Fruit fly (Drosophila melanogaster) whole organism, embryonic: ENCODE data around the gene CG10804.
A peak's percentile ranks its signal among the peaks of the same experiment; 100 is the strongest.

Experiments
- Abd-B ChIP-seq: fragments of 200-800 bp; sonication (Bioruptor generic); optimal IDR thresholded peaks from 2 replicates; lab custom pipeline; 2018; ENCODE audit warnings: missing biosample characterization, mild to moderate bottlenecking, missing genetic modification characterization, moderate library complexity
- CG10462 ChIP-seq: fragments of 200-800 bp; sonication (Bioruptor generic); optimal IDR thresholded peaks from 2 replicates; lab custom pipeline; 2016; ENCODE audit warnings: missing biosample characterization, missing genetic modification characterization
- CG12104 ChIP-seq: fragments of 200-800 bp; sonication (Bioruptor generic); optimal IDR thresholded peaks from 3 replicates; lab custom pipeline; 2016; ENCODE audit warnings: missing biosample characterization, missing genetic modification characterization
- CG12769 ChIP-seq: fragments of 200-800 bp; sonication (Bioruptor generic); optimal IDR thresholded peaks from 2 replicates; lab custom pipeline; 2019; ENCODE audit warnings: missing biosample characterization, mild to moderate bottlenecking, missing genetic modification characterization, moderate library complexity
- CG12942 ChIP-seq: fragments of 200-800 bp; sonication (Bioruptor generic); optimal IDR thresholded peaks from 3 replicates; lab custom pipeline; 2016; ENCODE audit warnings: missing biosample characterization, missing genetic modification characterization
- CG14050 ChIP-seq: fragments of 200-800 bp; sonication (Bioruptor generic); IDR thresholded peaks from 3 replicates; pipeline ENCODE4 v1.3.6; 2022; ENCODE audit warnings: missing biosample characterization, missing genetic modification characterization
- CG15479 ChIP-seq: fragments of 200-800 bp; sonication (Bioruptor generic); optimal IDR thresholded peaks from 3 replicates; lab custom pipeline; 2019; ENCODE audit warnings: missing biosample characterization, mild to moderate bottlenecking, missing genetic modification characterization, moderate library complexity
- CG2202 ChIP-seq: fragments of 200-800 bp; sonication (Bioruptor generic); optimal IDR thresholded peaks from 2 replicates; lab custom pipeline; 2018; ENCODE audit warnings: missing biosample characterization, mild to moderate bottlenecking, missing genetic modification characterization
- CG31441 ChIP-seq: fragments of 200-800 bp; sonication (Bioruptor generic); IDR thresholded peaks from 2 replicates; pipeline ENCODE4 v1.3.6; 2022; ENCODE audit warnings: missing biosample characterization, missing genetic modification characterization
- CG32772 ChIP-seq: fragments of 200-800 bp; sonication (Bioruptor generic); IDR thresholded peaks from 2 replicates; pipeline ENCODE4 v1.3.6; 2022; ENCODE audit warnings: missing biosample characterization, missing genetic modification characterization
- CG3407 ChIP-seq: fragments of 200-800 bp; sonication (Bioruptor generic); optimal IDR thresholded peaks from 2 replicates; lab custom pipeline; 2018; ENCODE audit warnings: missing biosample characterization, mild to moderate bottlenecking, missing genetic modification characterization
- CG34376 ChIP-seq: fragments of 200-800 bp; sonication (Bioruptor generic); optimal IDR thresholded peaks from 2 replicates; lab custom pipeline; 2018; ENCODE audit warnings: missing biosample characterization, mild to moderate bottlenecking, missing genetic modification characterization
- CG4282 ChIP-seq: fragments of 200-800 bp; sonication (Bioruptor generic); optimal IDR thresholded peaks from 2 replicates; lab custom pipeline; 2016; ENCODE audit warnings: missing biosample characterization, missing genetic modification characterization
- CG5245 ChIP-seq: fragments of 200-800 bp; sonication (Bioruptor generic); optimal IDR thresholded peaks from 3 replicates; lab custom pipeline; 2016; ENCODE audit warnings: missing biosample characterization, missing genetic modification characterization
- CG6272 ChIP-seq: fragments of 200-800 bp; sonication (Bioruptor generic); IDR thresholded peaks from 2 replicates; pipeline ENCODE4 v1.3.6; 2022; ENCODE audit warnings: missing biosample characterization, missing genetic modification characterization
- CG6791 ChIP-seq: fragments of 200-800 bp; sonication (Bioruptor generic); IDR thresholded peaks from 3 replicates; pipeline ENCODE4 v1.3.6; 2022; ENCODE audit warnings: missing biosample characterization, missing genetic modification characterization; ENCODE audit not compliant: partially characterized antibody
- CG8281 ChIP-seq: fragments of 200-800 bp; sonication (Bioruptor generic); optimal IDR thresholded peaks from 2 replicates; lab custom pipeline; 2018; ENCODE audit warnings: missing biosample characterization, mild to moderate bottlenecking, missing genetic modification characterization, moderate library complexity
- CG8478 ChIP-seq: fragments of >200 bp; optimal IDR thresholded peaks from 2 replicates; lab custom pipeline; 2018
- CG9797 ChIP-seq: fragments of 200-800 bp; sonication (Bioruptor generic); optimal IDR thresholded peaks from 3 replicates; lab custom pipeline; 2018; ENCODE audit warnings: missing biosample characterization, mild to moderate bottlenecking, missing genetic modification characterization
- Dbx ChIP-seq: fragments of 200-800 bp; sonication (Bioruptor generic); IDR thresholded peaks from 3 replicates; pipeline ENCODE4 v1.3.6; 2022; ENCODE audit warnings: missing biosample characterization, missing genetic modification characterization
- Dip2 ChIP-seq: fragments of 200-800 bp; sonication (Bioruptor generic); IDR thresholded peaks from 2 replicates; pipeline ENCODE4 v1.3.6; 2022; ENCODE audit warnings: missing biosample characterization, missing genetic modification characterization
- Doc2 ChIP-seq: fragments of 200-800 bp; sonication (Bioruptor generic); IDR thresholded peaks from 2 replicates; pipeline ENCODE4 v1.3.6; 2022; ENCODE audit warnings: missing biosample characterization, missing genetic modification characterization
- Doc3 ChIP-seq: fragments of 200-800 bp; sonication (Bioruptor generic); IDR thresholded peaks from 3 replicates; pipeline ENCODE4 v1.3.6; 2022; ENCODE audit warnings: missing biosample characterization, missing genetic modification characterization; ENCODE audit not compliant: partially characterized antibody
- Ets65A ChIP-seq: fragments of 200-800 bp; sonication (Bioruptor generic); peaks from one replicate; lab custom pipeline; 2016; ENCODE audit warnings: missing biosample characterization, missing genetic modification characterization
- HmgZ ChIP-seq: fragments of 200-800 bp; sonication (Bioruptor generic); optimal IDR thresholded peaks from 2 replicates; lab custom pipeline; 2018; ENCODE audit warnings: missing biosample characterization, mild to moderate bottlenecking, missing genetic modification characterization
- Hr51 ChIP-seq, 2 experiments: fragments of 200-800 bp; sonication (Bioruptor generic); optimal IDR thresholded peaks; 2 replicates in 1 of 2; 3 replicates in 1 of 2; lab custom pipeline; 2016 to 2018; ENCODE audit warnings: missing biosample characterization in 2 of 2, missing genetic modification characterization in 2 of 2, mild to moderate bottlenecking in 1 of 2, moderate library complexity in 1 of 2
- Lhr ChIP-seq: fragments of 200-800 bp; sonication (Bioruptor generic); optimal IDR thresholded peaks from 3 replicates; lab custom pipeline; 2017; ENCODE audit warnings: mild to moderate bottlenecking, missing biosample characterization, missing genetic modification reagents, missing genetic modification characterization
- MESR4 ChIP-seq: fragments of 200-800 bp; sonication (Bioruptor generic); optimal IDR thresholded peaks from 2 replicates; lab custom pipeline; 2018; ENCODE audit warnings: missing biosample characterization, mild to moderate bottlenecking, missing genetic modification characterization, moderate library complexity
- Opbp ChIP-seq: fragments of 200-800 bp; sonication (Bioruptor generic); IDR thresholded peaks from 3 replicates; pipeline ENCODE4 v1.3.6; 2022; ENCODE audit warnings: missing biosample characterization, missing genetic modification characterization; ENCODE audit not compliant: partially characterized antibody
- Pdp1 ChIP-seq, 2 experiments: fragments of 200-800 bp; sonication (Bioruptor generic); optimal IDR thresholded peaks; 3 replicates each; lab custom pipeline; 2016; ENCODE audit warnings: missing biosample characterization in 2 of 2, missing genetic modification characterization in 2 of 2, mild to moderate bottlenecking in 1 of 2, moderate library complexity in 1 of 2
- Sox102F ChIP-seq: fragments of 200-800 bp; sonication (Bioruptor generic); optimal IDR thresholded peaks from 2 replicates; lab custom pipeline; 2018; ENCODE audit warnings: missing biosample characterization, mild to moderate bottlenecking, missing genetic modification characterization, moderate library complexity
- Spps ChIP-seq: fragments of 200-800 bp; sonication (Bioruptor generic); optimal IDR thresholded peaks from 2 replicates; lab custom pipeline; 2018; ENCODE audit warnings: missing biosample characterization, mild to moderate bottlenecking, missing genetic modification characterization
- TFAM ChIP-seq: fragments of 200-800 bp; sonication (Bioruptor generic); optimal IDR thresholded peaks from 2 replicates; lab custom pipeline; 2017; ENCODE audit warnings: missing biosample characterization, missing genetic modification characterization, inconsistent platforms
- YL-1 ChIP-seq: fragments of 200-800 bp; sonication (Bioruptor generic); optimal IDR thresholded peaks from 3 replicates; lab custom pipeline; 2017; ENCODE audit warnings: missing biosample characterization, mild to moderate bottlenecking, missing genetic modification characterization
- cato ChIP-seq: fragments of 200-800 bp; sonication (Bioruptor generic); optimal IDR thresholded peaks from 2 replicates; lab custom pipeline; 2016; ENCODE audit warnings: missing biosample characterization, missing genetic modification characterization, borderline replicate concordance
- croc ChIP-seq: fragments of 200-800 bp; sonication (Bioruptor generic); conservative IDR thresholded peaks from 3 replicates; pipeline ENCODE4 v1.3.6; 2022; ENCODE audit warnings: missing biosample characterization, missing genetic modification characterization
- dm ChIP-seq: fragments of 200-800 bp; sonication (Bioruptor generic); optimal IDR thresholded peaks from 3 replicates; lab custom pipeline; 2016; ENCODE audit warnings: missing biosample characterization, missing genetic modification characterization
- dpn ChIP-seq, 2 experiments: fragments of 200-800 bp; sonication (Bioruptor generic); optimal IDR thresholded peaks; 3 replicates each; lab custom pipeline; 2016; ENCODE audit warnings: missing biosample characterization in 2 of 2, missing genetic modification characterization in 2 of 2
- fd96Cb ChIP-seq: fragments of 200-800 bp; sonication (Bioruptor generic); optimal IDR thresholded peaks from 2 replicates; lab custom pipeline; 2018; ENCODE audit warnings: missing biosample characterization, mild to moderate bottlenecking, missing genetic modification characterization, moderate library complexity
- fu2 ChIP-seq: fragments of 200-800 bp; sonication (Bioruptor generic); optimal IDR thresholded peaks from 2 replicates; lab custom pipeline; 2016; ENCODE audit warnings: missing biosample characterization, missing genetic modification characterization
- gro ChIP-seq: fragments of 200-800 bp; sonication (Bioruptor generic); optimal IDR thresholded peaks from 2 replicates; lab custom pipeline; 2016; ENCODE audit warnings: missing biosample characterization, missing genetic modification characterization
- gsb-n ChIP-seq: fragments of 200-800 bp; sonication (Bioruptor generic); optimal IDR thresholded peaks from 3 replicates; lab custom pipeline; 2018; ENCODE audit warnings: missing biosample characterization, mild to moderate bottlenecking, missing genetic modification characterization
- gt ChIP-seq: fragments of 200-800 bp; sonication (Bioruptor generic); IDR thresholded peaks from 2 replicates; pipeline ENCODE4 v1.3.6; 2022; ENCODE audit warnings: missing biosample characterization, missing genetic modification characterization
- her ChIP-seq: fragments of 200-800 bp; sonication (Bioruptor generic); optimal IDR thresholded peaks from 2 replicates; lab custom pipeline; 2016; ENCODE audit warnings: missing biosample characterization, missing genetic modification characterization
- ind ChIP-seq: fragments of 200-800 bp; sonication (Bioruptor generic); optimal IDR thresholded peaks from 3 replicates; lab custom pipeline; 2016; ENCODE audit warnings: missing biosample characterization, missing genetic modification characterization
- knrl ChIP-seq: fragments of 200-800 bp; sonication (Bioruptor generic); IDR thresholded peaks from 3 replicates; pipeline ENCODE4 v1.3.6; 2022; ENCODE audit warnings: missing biosample characterization, missing genetic modification characterization; ENCODE audit not compliant: partially characterized antibody
- pros ChIP-seq: fragments of 200-800 bp; sonication (Bioruptor generic); optimal IDR thresholded peaks from 3 replicates; lab custom pipeline; 2019; ENCODE audit warnings: missing biosample characterization, mild to moderate bottlenecking, missing genetic modification characterization, moderate library complexity
- ranshi ChIP-seq: fragments of 200-800 bp; sonication (Bioruptor generic); IDR thresholded peaks from 2 replicates; pipeline ENCODE4 v1.3.6; 2022; ENCODE audit warnings: missing biosample characterization, missing genetic modification characterization
- schlank ChIP-seq: fragments of 200-800 bp; sonication (Bioruptor generic); optimal IDR thresholded peaks from 2 replicates; lab custom pipeline; 2018; ENCODE audit warnings: missing biosample characterization, mild to moderate bottlenecking, missing genetic modification characterization
- tgo ChIP-seq: fragments of 200-800 bp; sonication (Bioruptor generic); IDR thresholded peaks from 3 replicates; pipeline ENCODE4 v1.3.6; 2022; ENCODE audit warnings: missing biosample characterization, missing genetic modification characterization
- z ChIP-seq: fragments of 200-800 bp; sonication (Bioruptor generic); IDR thresholded peaks from 3 replicates; pipeline ENCODE4 v1.3.6; 2022; ENCODE audit warnings: missing biosample characterization, missing genetic modification characterization

Gene CG10804

DNA sequence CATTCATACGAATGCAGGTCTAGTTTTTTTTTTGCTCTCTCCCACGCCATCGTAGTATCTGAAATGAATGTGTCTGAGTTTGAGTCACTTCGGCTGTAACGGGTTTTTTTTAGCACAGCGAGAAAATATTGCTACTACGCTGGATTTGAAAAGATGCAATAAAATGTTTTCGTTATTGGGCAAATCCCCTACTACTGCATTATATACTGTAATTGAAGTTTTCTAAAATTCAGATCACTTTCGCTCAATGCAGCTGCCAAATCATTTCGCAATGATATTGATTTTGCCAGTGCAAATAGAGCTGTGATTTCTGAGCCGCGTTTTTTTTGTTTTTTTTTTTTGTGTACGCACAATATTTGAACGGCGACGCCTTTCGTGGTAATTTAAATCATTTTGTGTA lies 49.2 kb downstream of the CG10804 start (continued):
- TF ChIP-seq Opbp (GFP tag; lab: Robert Waterston, UW) (no peak), Spps (no peak), Abd-B (GFP tag; lab: Kevin White, UChicago) (no peak), MESR4 (no peak), CG8281 (tag; lab: Kevin White, UChicago) (no peak), Dip2 (GFP tag; lab: Robert Waterston, UW) (no peak), croc (GFP tag; lab: Robert Waterston, UW) (no peak), gt (GFP tag; lab: Robert Waterston, UW) (no peak), CG12104 (GFP tag; lab: Kevin White, UChicago) (peak; percentile 26), HmgZ (no peak), CG14050 (GFP tag; lab: Robert Waterston, UW) (peak; percentile 59; the same call in 1 of the 3 replicates), fu2 (GFP tag; lab: Kevin White, UChicago) (no peak), CG2202 (tag; lab: Kevin White, UChicago) (no peak), CG10462 (no peak), Dbx (GFP tag; lab: Robert Waterston, UW) (no peak), z (0 out of 3 replicates have a peak, but pooled peaks have one; percentile 7), CG6272 (0 out of 2 replicates have a peak, but pooled peaks have one; percentile 17), Doc2 (GFP tag; lab: Robert Waterston, UW) (no peak), CG8478 (lab: Kevin White, UChicago) (no peak), CG15479 (no peak), Ets65A (GFP tag; lab: Kevin White, UChicago) (peak; percentile 87), schlank (tag; lab: Kevin White, UChicago) (no peak), TFAM (GFP tag; lab: Kevin White, UChicago) (no peak), CG34376 (GFP tag; lab: Kevin White, UChicago) (no peak), Doc3 (GFP tag; lab: Robert Waterston, UW) (no peak), Lhr (GFP tag; lab: Kevin White, UChicago) (no peak), dpn (GFP tag; optimal IDR thresholded peaks at IDR 0.05; lab: Kevin White, UChicago) (peak; percentile 41 to 54), CG4282 (no peak), dm (no peak), CG5245 (peak; percentile 40), CG3407 (no peak), knrl (GFP tag; lab: Robert Waterston, UW) (no peak), Pdp1 (GFP tag; optimal IDR thresholded peaks at IDR 0.05; lab: Kevin White, UChicago) (peak; percentile 23 to 35), Hr51 (GFP tag; optimal IDR thresholded peaks at IDR 0.05; lab: Kevin White, UChicago) (peak in 1 of 2 experiments; percentile 62), gro (GFP tag; lab: Kevin White, UChicago) (peak; percentile 30), CG31441 (GFP tag; lab: Robert Waterston, UW) (peak; percentile 33; the same call in 1 of the 2 replicates), YL-1 (GFP tag; lab: Kevin White, UChicago) (no peak), pros (GFP tag; lab: Kevin White, UChicago) (no peak), her (GFP tag; lab: Kevin White, UChicago) (peak; percentile 30), CG6791 (GFP tag; lab: Robert Waterston, UW) (no peak), fd96Cb (tag; lab: Kevin White, UChicago) (peak; percentile 23), CG12942 (peak; percentile 22), CG9797 (GFP tag; lab: Kevin White, UChicago) (no peak), Sox102F (GFP tag; lab: Kevin White, UChicago) (peak; percentile 73), CG12769 (tag; lab: Kevin White, UChicago) (no peak), ranshi (GFP tag; lab: Robert Waterston, UW) (peak; percentile 44; the same call in 1 of the 2 replicates), tgo (GFP tag; lab: Robert Waterston, UW) (peak; percentile 53; the same call in 2 of the 3 replicates), ind (GFP tag; lab: Kevin White, UChicago) (peak; percentile 46), gsb-n (tag; lab: Kevin White, UChicago) (no peak), CG32772 (GFP tag; lab: Robert Waterston, UW) (peak; percentile 52; the same call in 1 of the 2 replicates), cato (GFP tag; lab: Kevin White, UChicago) (no peak)
